Worm (Caenorhabditis elegans) whole organism, L3 larva: ENCODE data around the gene cls-2.

Source experiments
- aly-2 ChIP-seq: fragments of 150-350 bp; optimal IDR thresholded peaks from 2 replicates; lab custom pipeline; 2014; ENCODE audit warnings: missing biosample characterization, missing genetic modification characterization
- daf-12 ChIP-seq: fragments of 150-350 bp; optimal IDR thresholded peaks from 2 replicates; lab custom pipeline; 2014; ENCODE audit warnings: missing biosample characterization, missing genetic modification reagents, missing genetic modification characterization
- nhr-11 ChIP-seq: fragments of 150-350 bp; optimal IDR thresholded peaks from 2 replicates; lab custom pipeline; 2014; ENCODE audit warnings: missing biosample characterization, missing genetic modification characterization
- nhr-76 ChIP-seq: fragments of 150-350 bp; sonication (generic microtip); optimal IDR thresholded peaks from 5 replicates; lab custom pipeline; 2014; ENCODE audit warnings: missing biosample characterization, missing genetic modification characterization
- nhr-77 ChIP-seq: fragments of 150-350 bp; optimal IDR thresholded peaks from 2 replicates; lab custom pipeline; 2014; ENCODE audit warnings: missing biosample characterization, missing genetic modification characterization
- pha-4 ChIP-seq: fragments of 150-350 bp; optimal IDR thresholded peaks from 2 replicates; lab custom pipeline; 2014; ENCODE audit warnings: missing biosample characterization, missing genetic modification reagents, missing genetic modification characterization
- pqm-1 ChIP-seq: fragments of 150-350 bp; optimal IDR thresholded peaks from 2 replicates; lab custom pipeline; 2017; ENCODE audit warnings: missing biosample characterization, missing genetic modification characterization, inconsistent platforms
- skn-1 ChIP-seq: fragments of 150-350 bp; optimal IDR thresholded peaks from 2 replicates; lab custom pipeline; 2014; ENCODE audit warnings: missing biosample characterization, missing genetic modification characterization
- tbx-2 ChIP-seq: sonication (generic microtip); optimal IDR thresholded peaks from 2 replicates; lab custom pipeline; 2016; ENCODE audit warnings: mild to moderate bottlenecking, missing genetic modification characterization, missing compliant biosample characterization
- unc-39 ChIP-seq: sonication (generic microtip); optimal IDR thresholded peaks from 4 replicates; lab custom pipeline; 2017; ENCODE audit warnings: missing biosample characterization, missing genetic modification characterization
- unc-62 ChIP-seq: fragments of 150-350 bp; sonication (generic microtip); optimal IDR thresholded peaks from 4 replicates; lab custom pipeline; 2014; ENCODE audit warnings: missing biosample characterization, missing genetic modification reagents, missing genetic modification characterization
- ztf-4 ChIP-seq: fragments of 150-350 bp; optimal IDR thresholded peaks from 2 replicates; lab custom pipeline; 2014; ENCODE audit warnings: missing biosample characterization, missing genetic modification characterization

ce11 chrIII:9023601-9024000 is 31.2 kb upstream of the cls-2 start:
- TF ChIP-seq skn-1 (tag; lab: Kevin White, UChicago) (no peak), pha-4 (tag; lab: Kevin White, UChicago) (no peak), unc-62 (GFP tag; lab: Kevin White, UChicago) (no peak), pqm-1 (tag; lab: Kevin White, UChicago) (no peak), aly-2 (no peak), daf-12 (tag; lab: Kevin White, UChicago) (no peak), tbx-2 (no peak), nhr-11 (no peak), unc-39 (tag; lab: Kevin White, UChicago) (no peak), ztf-4 (tag; lab: Kevin White, UChicago) (no peak), nhr-76 (tag; lab: Kevin White, UChicago) (no peak), nhr-77 (tag; lab: Kevin White, UChicago) (no peak)
